Worm (Caenorhabditis elegans) whole organism, young adult: ENCODE data around the gene T04H1.13.

Experiments
- ama-1 ChIP-seq, 3 experiments: fragments of 150-350 bp in 1 of 3; sonication (generic microtip) in 2 of 3; optimal IDR thresholded peaks; 2 replicates each; lab custom pipeline; 2014 to 2018; ENCODE audit warnings: missing biosample characterization in 2 of 3, missing genetic modification characterization in 2 of 3, missing genetic modification reagents in 2 of 3
- atf-7 ChIP-seq: sonication (generic microtip); optimal IDR thresholded peaks from 2 replicates; lab custom pipeline; 2017; ENCODE audit warnings: mild to moderate bottlenecking, missing genetic modification characterization, missing compliant biosample characterization
- bed-2 ChIP-seq: fragments of 200-800 bp; sonication (Bioruptor generic); IDR thresholded peaks from 2 replicates; pipeline ENCODE4 v1.3.6; 2022; ENCODE audit warnings: missing genetic modification reagents, missing genetic modification characterization, missing compliant biosample characterization
- ccch-3 ChIP-seq: fragments of 200-800 bp; sonication (Bioruptor generic); optimal IDR thresholded peaks from 2 replicates; lab custom pipeline; 2018; ENCODE audit warnings: mild to moderate bottlenecking, missing genetic modification characterization, missing compliant biosample characterization
- hmg-20 ChIP-seq: fragments of 200-800 bp; sonication (Bioruptor generic); IDR thresholded peaks from 2 replicates; pipeline ENCODE4 v1.3.6; 2022; ENCODE audit warnings: missing genetic modification reagents, missing genetic modification characterization, missing compliant biosample characterization
- madf-10 ChIP-seq: sonication (generic microtip); optimal IDR thresholded peaks from 2 replicates; lab custom pipeline; 2016; ENCODE audit warnings: mild to moderate bottlenecking, missing genetic modification characterization, missing compliant biosample characterization
- nfya-1 ChIP-seq: sonication (generic microtip); optimal IDR thresholded peaks from 2 replicates; lab custom pipeline; 2017; ENCODE audit warnings: antibody characterized with exemption, missing compliant biosample characterization, missing genetic modification characterization, borderline replicate concordance; ENCODE audit not compliant: insufficient read depth
- nhr-80 ChIP-seq: sonication (generic microtip); optimal IDR thresholded peaks from 2 replicates; lab custom pipeline; 2016; ENCODE audit warnings: missing genetic modification characterization, missing compliant biosample characterization
- pha-4 ChIP-seq: fragments of 150-350 bp; sonication (generic microtip); optimal IDR thresholded peaks from 2 replicates; lab custom pipeline; 2014; ENCODE audit warnings: missing biosample characterization, missing genetic modification reagents, missing genetic modification characterization
- unc-62 ChIP-seq: fragments of 150-350 bp; optimal IDR thresholded peaks from 2 replicates; lab custom pipeline; 2014; ENCODE audit warnings: missing biosample characterization, missing genetic modification reagents, missing genetic modification characterization

ce11 chrV:12271495-12271894 is 26.7 kb upstream of the T04H1.13 start, which contains the start of the genes tsfm-1 and capg-2:
- no peak for TF ChIP-seq pha-4 (tag; lab: Kevin White, UChicago)
- TF ChIP-seq atf-7 (tag; lab: Kevin White, UChicago): no peak
- TF ChIP-seq ama-1 (optimal IDR thresholded peaks at IDR 0.05; lab: Kevin White, UChicago): no peak
- TF ChIP-seq ama-1 (GFP tag; optimal IDR thresholded peaks at IDR 0.05; lab: Kevin White, UChicago): no peak
- no peak for TF ChIP-seq madf-10 (tag; lab: Kevin White, UChicago)
- no peak for TF ChIP-seq ccch-3 (GFP tag; lab: Kevin White, UChicago)
- TF ChIP-seq nfya-1 (tag; lab: Kevin White, UChicago): no peak
- no peak for TF ChIP-seq nhr-80 (tag; lab: Kevin White, UChicago)
- no peak for TF ChIP-seq hmg-20
- TF ChIP-seq bed-2: no peak
- TF ChIP-seq unc-62 (GFP tag; lab: Kevin White, UChicago): no peak
